Worm (Caenorhabditis elegans) whole organism, midembryonic: ENCODE data around the gene W08A12.2.

Experiments used
- cog-1 ChIP-seq: sonication (generic microtip); optimal IDR thresholded peaks from 2 replicates; lab custom pipeline; 2016; ENCODE audit warnings: missing genetic modification characterization, missing compliant biosample characterization
- flt-1 ChIP-seq: fragments of 200-800 bp; sonication (Bioruptor generic); IDR thresholded peaks from 2 replicates; pipeline ENCODE4 v1.3.6; 2022; ENCODE audit warnings: missing genetic modification characterization, missing compliant biosample characterization
- klf-2 ChIP-seq: fragments of 200-800 bp; sonication (Bioruptor generic); conservative IDR thresholded peaks from 2 replicates; pipeline ENCODE4 v1.3.6; 2022; ENCODE audit warnings: missing genetic modification reagents, missing genetic modification characterization, missing compliant biosample characterization
- med-1 ChIP-seq: sonication (generic microtip); optimal IDR thresholded peaks from 2 replicates; lab custom pipeline; 2017; ENCODE audit warnings: missing genetic modification characterization, mild to moderate bottlenecking, missing compliant biosample characterization, antibody characterized with exemption, missing genetic modification reagents; ENCODE audit not compliant: insufficient read depth
- ref-1 ChIP-seq: fragments of 200-800 bp; sonication (Bioruptor generic); conservative IDR thresholded peaks from 2 replicates; pipeline ENCODE4 v1.3.6; 2022; ENCODE audit warnings: missing genetic modification reagents, missing genetic modification characterization, missing compliant biosample characterization
- tab-1 ChIP-seq: fragments of 200-800 bp; sonication (Bioruptor generic); IDR thresholded peaks from 2 replicates; pipeline ENCODE4 v1.3.6; 2022; ENCODE audit warnings: missing genetic modification characterization, missing compliant biosample characterization
- ztf-23 ChIP-seq: fragments of 200-800 bp; sonication (Bioruptor generic); IDR thresholded peaks from 2 replicates; pipeline ENCODE4 v1.3.6; 2022; ENCODE audit warnings: missing genetic modification reagents, missing genetic modification characterization, missing compliant biosample characterization
- ztf-29 ChIP-seq: fragments of 200-800 bp; sonication (Bioruptor generic); IDR thresholded peaks from 2 replicates; pipeline ENCODE4 v1.3.6; 2022; ENCODE audit warnings: missing genetic modification reagents, missing genetic modification characterization, missing compliant biosample characterization

DNA sequence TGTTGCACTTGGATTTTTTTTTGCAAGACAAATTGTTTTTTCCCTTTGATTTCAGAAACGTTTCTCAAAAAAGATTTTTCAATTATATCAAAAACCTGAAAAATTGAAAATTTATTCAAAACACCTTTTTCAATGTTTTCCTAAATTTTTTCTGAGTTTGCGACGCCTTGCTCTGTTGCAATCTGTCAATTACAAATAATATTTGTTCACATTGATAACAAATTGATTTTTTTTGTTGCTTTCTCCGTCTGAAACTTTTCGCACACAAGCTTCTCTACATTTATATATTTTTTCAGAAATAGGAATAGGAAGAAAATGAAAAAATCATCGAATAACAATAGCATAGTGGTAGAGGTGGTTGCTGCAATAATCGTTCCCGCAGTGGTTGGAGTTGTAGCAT, 17.2 kb downstream of the W08A12.2 start, which contains the start of gene Y39H10B.2:
- no peak for TF ChIP-seq ztf-29 (GFP tag; lab: Robert Waterston, UW)
- no peak for TF ChIP-seq flt-1
- no peak for TF ChIP-seq cog-1 (tag; lab: Kevin White, UChicago)
- TF ChIP-seq klf-2 (GFP tag; lab: Robert Waterston, UW): no peak
- no peak for TF ChIP-seq med-1 (GFP tag; lab: Kevin White, UChicago)
- no peak for TF ChIP-seq ztf-23 (GFP tag; lab: Robert Waterston, UW)
- TF ChIP-seq tab-1 (GFP tag; lab: Robert Waterston, UW): no peak
- no peak for TF ChIP-seq ref-1 (GFP tag; lab: Robert Waterston, UW)
